Fruit fly (Drosophila melanogaster): ENCODE data around the gene Mal-B1.

dm6 chr2L:11812781-11813664 lies 34.0 kb upstream of the Mal-B1 start:
- TF ChIP-seq usp (GFP tag; optimal IDR thresholded peaks at IDR 0.05) (no peak), psq (optimal IDR thresholded peaks at IDR 0.05) (no peak), CG8478 (optimal IDR thresholded peaks at IDR 0.05) (no peak), Dll (optimal IDR thresholded peaks at IDR 0.05) (peak; percentile 26)

All from whole organism.